Fruit fly (Drosophila melanogaster): ENCODE measurements around the gene mRpL11.

Gene mRpL11

dm6 chr3R:14479623-14480194 is 31.9 kb upstream of the mRpL11 start (continued):
- peak; percentile 29 for TF ChIP-seq CG15269 (tag; optimal IDR thresholded peaks at IDR 0.05)
- peak; percentile 6 for TF ChIP-seq CG12299 (tag; optimal IDR thresholded peaks at IDR 0.05)
- no peak for TF ChIP-seq pnt (GFP tag; optimal IDR thresholded peaks at IDR 0.05)
- peak; percentile 29 for TF ChIP-seq CG12659 (GFP tag; optimal IDR thresholded peaks at IDR 0.05)
- TF ChIP-seq CG3407 (GFP tag; optimal IDR thresholded peaks at IDR 0.05): no peak
- TF ChIP-seq Eip74EF (GFP tag; optimal IDR thresholded peaks at IDR 0.05): peak in 1 of 2 experiments; percentile 66
- peak; percentile 4 for TF ChIP-seq vfl (GFP tag; optimal IDR thresholded peaks at IDR 0.05)
- no peak for TF ChIP-seq sens-2 (GFP tag; IDR thresholded peaks at IDR 0.05)
- no peak for TF ChIP-seq Neu2 (GFP tag; optimal IDR thresholded peaks at IDR 0.05; ENCODE audit: borderline replicate concordance)
- peak; percentile 62 for TF ChIP-seq seq (GFP tag; IDR thresholded peaks at IDR 0.05)
- no peak for TF ChIP-seq Lhr (GFP tag; optimal IDR thresholded peaks at IDR 0.05)
- peak; percentile 7 for TF ChIP-seq gro (GFP tag; optimal IDR thresholded peaks at IDR 0.05)
- TF ChIP-seq kni (GFP tag; optimal IDR thresholded peaks at IDR 0.05): peak; percentile 4
- peak; percentile 47 for TF ChIP-seq CG15011 (GFP tag; optimal IDR thresholded peaks at IDR 0.05)
- TF ChIP-seq pum (GFP tag; optimal IDR thresholded peaks at IDR 0.05): no peak
- TF ChIP-seq CG2678 (tag; optimal IDR thresholded peaks at IDR 0.05): peak; percentile 64
- TF ChIP-seq CG14014 (GFP tag; IDR thresholded peaks at IDR 0.05): peak; percentile 41; the same call in 1 of the 2 replicates
- no peak for TF ChIP-seq CG34224 (GFP tag; IDR thresholded peaks at IDR 0.05; ENCODE audit: partially characterized antibody)
- TF ChIP-seq sob (GFP tag; IDR thresholded peaks at IDR 0.05): peak; percentile 14; the same call in 1 of the 2 replicates
- TF ChIP-seq Sox100B (GFP tag; optimal IDR thresholded peaks at IDR 0.05): peak; percentile 6
- no peak for TF ChIP-seq CG18011 (GFP tag; optimal IDR thresholded peaks at IDR 0.05)
- TF ChIP-seq insv (GFP tag; optimal IDR thresholded peaks at IDR 0.05): peak in 1 of 2 experiments; percentile 11
- TF ChIP-seq CG12391 (tag; optimal IDR thresholded peaks at IDR 0.05): no peak
- TF ChIP-seq CG11085 (GFP tag; IDR thresholded peaks at IDR 0.05): no peak
- peak; percentile 28 for TF ChIP-seq unpg (GFP tag; optimal IDR thresholded peaks at IDR 0.05)
- no peak for TF ChIP-seq CG1792 (GFP tag; optimal IDR thresholded peaks at IDR 0.05)
- TF ChIP-seq CG10321 (GFP tag; IDR thresholded peaks at IDR 0.05): no peak
- TF ChIP-seq aop (GFP tag; IDR thresholded peaks at IDR 0.05): no peak
- TF ChIP-seq CG6254 (GFP tag; optimal IDR thresholded peaks at IDR 0.05): no peak
- TF ChIP-seq CG8089 (GFP tag; optimal IDR thresholded peaks at IDR 0.05): no peak
- TF ChIP-seq fd3F (GFP tag; optimal IDR thresholded peaks at IDR 0.05): peak; percentile 58
- TF ChIP-seq Trl (optimal IDR thresholded peaks at IDR 0.05): no peak
- TF ChIP-seq Trl (GFP tag; optimal IDR thresholded peaks at IDR 0.05): no peak
- TF ChIP-seq gsb (GFP tag; IDR thresholded peaks at IDR 0.05): 0 out of 2 replicates have a peak, but pooled peaks have one; percentile 16
- TF ChIP-seq CG7745 (tag; optimal IDR thresholded peaks at IDR 0.05): peak; percentile 0
- peak; percentile 70 for TF ChIP-seq CG13296 (GFP tag; optimal IDR thresholded peaks at IDR 0.05)
- no peak for TF ChIP-seq bowl (GFP tag; IDR thresholded peaks at IDR 0.05)
- TF ChIP-seq BtbVII (GFP tag; optimal IDR thresholded peaks at IDR 0.05): peak; percentile 23
- TF ChIP-seq grau (tag; optimal IDR thresholded peaks at IDR 0.05): peak; percentile 1
- no peak for TF ChIP-seq Nf-YC (tag; optimal IDR thresholded peaks at IDR 0.05)
- TF ChIP-seq CG12219 (GFP tag; optimal IDR thresholded peaks at IDR 0.05): peak; percentile 15
- no peak for TF ChIP-seq tup (GFP tag; optimal IDR thresholded peaks at IDR 0.05)
- peak; percentile 50 for TF ChIP-seq Meics (GFP tag; optimal IDR thresholded peaks at IDR 0.05)
- TF ChIP-seq CG13894 (tag; optimal IDR thresholded peaks at IDR 0.05): peak; percentile 64
- TF ChIP-seq CG11695 (GFP tag; IDR thresholded peaks at IDR 0.05): peak; percentile 25; the same call in 1 of the 3 replicates
- TF ChIP-seq repo (GFP tag; optimal IDR thresholded peaks at IDR 0.05): no peak
- peak; percentile 0 for TF ChIP-seq YL-1 (GFP tag; optimal IDR thresholded peaks at IDR 0.05)
- peak; percentile 62 for TF ChIP-seq schlank (tag; optimal IDR thresholded peaks at IDR 0.05)
- no peak for TF ChIP-seq hkb (optimal IDR thresholded peaks at IDR 0.05)
- TF ChIP-seq hkb (GFP tag; IDR thresholded peaks at IDR 0.05): peak; percentile 49

Measured in whole organism, embryonic.